Worm (Caenorhabditis elegans): ENCODE data around the gene ttbk-7.

ce11 chrV:12882370-12882769 is 13.3 kb downstream of the ttbk-7 start:
- TF ChIP-seq nhr-28 (tag; optimal IDR thresholded peaks at IDR 0.05) (no peak), daf-12 (tag; optimal IDR thresholded peaks at IDR 0.05) (no peak), zag-1 (tag; optimal IDR thresholded peaks at IDR 0.05) (no peak)

Measured in whole organism, L3 larva.